Fruit fly (Drosophila melanogaster) whole organism, prepupa: ENCODE results near the gene Jon74E.
A peak's percentile ranks its signal among the peaks of the same experiment; 100 is the strongest.

ENCODE experiments used
- Blimp-1 ChIP-seq: fragments of 200-800 bp; sonication (Bioruptor generic); optimal IDR thresholded peaks from 3 replicates; lab custom pipeline; 2017; ENCODE audit warnings: missing biosample characterization, missing genetic modification characterization, mild to moderate bottlenecking, moderate library complexity, missing genetic modification reagents
- CG10631 ChIP-seq: fragments of 200-800 bp; sonication (Bioruptor generic); optimal IDR thresholded peaks from 2 replicates; lab custom pipeline; 2016; ENCODE audit warnings: missing biosample characterization, missing genetic modification characterization
- CG11902 ChIP-seq: fragments of 200-800 bp; sonication (Bioruptor generic); optimal IDR thresholded peaks from 3 replicates; lab custom pipeline; 2016; ENCODE audit warnings: missing biosample characterization, missing genetic modification characterization
- CG3919 ChIP-seq: fragments of 200-800 bp; sonication (Bioruptor generic); optimal IDR thresholded peaks from 3 replicates; lab custom pipeline; 2016; ENCODE audit warnings: missing biosample characterization, missing genetic modification characterization
- CG6163 ChIP-seq: fragments of 200-800 bp; sonication (Bioruptor generic); IDR thresholded peaks from 3 replicates; pipeline ENCODE4 v1.3.6; 2022; ENCODE audit warnings: missing biosample characterization, missing genetic modification characterization
- Met ChIP-seq: fragments of 200-800 bp; sonication (Bioruptor generic); optimal IDR thresholded peaks from 3 replicates; lab custom pipeline; 2016; ENCODE audit warnings: missing biosample characterization, missing genetic modification characterization
- esn ChIP-seq: fragments of 200-800 bp; sonication (Bioruptor generic); optimal IDR thresholded peaks from 2 replicates; lab custom pipeline; 2016; ENCODE audit warnings: missing biosample characterization, mild to moderate bottlenecking, missing genetic modification characterization, moderate library complexity
- pdm3 ChIP-seq: fragments of 200-800 bp; sonication (Bioruptor generic); optimal IDR thresholded peaks from 3 replicates; lab custom pipeline; 2016; ENCODE audit warnings: missing biosample characterization, missing genetic modification characterization
- spab ChIP-seq: fragments of 200-800 bp; sonication (Bioruptor generic); optimal IDR thresholded peaks from 2 replicates; lab custom pipeline; 2017; ENCODE audit warnings: missing biosample characterization, mild to moderate bottlenecking, missing genetic modification characterization, missing genetic modification reagents

dm6 chr3L:17577530-17578351, 28.8 kb upstream of the Jon74E start:
- TF ChIP-seq esn (GFP tag; lab: Kevin White, UChicago) = no peak
- peak; percentile 4; the same call in 1 of the 3 replicates for TF ChIP-seq CG6163 (GFP tag; lab: Robert Waterston, UW)
- TF ChIP-seq CG10631 = no peak
- TF ChIP-seq CG11902 (GFP tag; lab: Kevin White, UChicago) = no peak
- peak; percentile 100 for TF ChIP-seq Blimp-1
- no peak for TF ChIP-seq CG3919 (GFP tag; lab: Kevin White, UChicago)
- TF ChIP-seq pdm3 (GFP tag; lab: Kevin White, UChicago) = no peak
- TF ChIP-seq Met (GFP tag; lab: Kevin White, UChicago) = peak; percentile 38
- no peak for TF ChIP-seq spab
